Worm (Caenorhabditis elegans) whole organism, L4 larva: Measurements from ENCODE around the gene H25P19.1.

ENCODE experiments used
- F26F4.8 ChIP-seq: fragments of 200-800 bp; sonication (Bioruptor generic); conservative IDR thresholded peaks from 2 replicates; pipeline ENCODE4 v1.3.6; 2022; ENCODE audit warnings: missing genetic modification characterization, missing compliant biosample characterization
- F49E8.2 ChIP-seq: sonication (generic microtip); optimal IDR thresholded peaks from 2 replicates; lab custom pipeline; 2016; ENCODE audit warnings: missing compliant biosample characterization, mild to moderate bottlenecking, missing genetic modification characterization, borderline replicate concordance
- R02D3.7 ChIP-seq: fragments of 150-350 bp; sonication (generic microtip); optimal IDR thresholded peaks from 3 replicates; lab custom pipeline; 2014; ENCODE audit warnings: missing biosample characterization, missing genetic modification characterization
- T26A8.4 ChIP-seq: fragments of 200-800 bp; sonication (Bioruptor generic); IDR thresholded peaks from 2 replicates; pipeline ENCODE4 v1.3.6; 2022; ENCODE audit warnings: missing genetic modification characterization, missing compliant biosample characterization
- Y105C5A.15 ChIP-seq: fragments of 200-800 bp; sonication (Bioruptor generic); IDR thresholded peaks from 2 replicates; pipeline ENCODE4 v1.3.6; 2022; ENCODE audit warnings: missing genetic modification characterization, missing compliant biosample characterization
- Y48G9A.11 ChIP-seq: fragments of 200-800 bp; sonication (Bioruptor generic); IDR thresholded peaks from 2 replicates; pipeline ENCODE4 v1.3.6; 2022; ENCODE audit warnings: missing genetic modification reagents, missing genetic modification characterization, missing compliant biosample characterization
- Y5F2A.4 ChIP-seq: fragments of 200-800 bp; sonication (Bioruptor generic); optimal IDR thresholded peaks from 2 replicates; lab custom pipeline; 2018; ENCODE audit warnings: mild to moderate bottlenecking, missing genetic modification characterization, missing compliant biosample characterization
- Y75B8A.6 ChIP-seq: fragments of 200-800 bp; sonication (Bioruptor generic); IDR thresholded peaks from 2 replicates; pipeline ENCODE4 v1.3.6; 2022; ENCODE audit warnings: missing genetic modification reagents, missing genetic modification characterization, missing compliant biosample characterization
- ZK337.2 ChIP-seq: fragments of 200-800 bp; sonication (Bioruptor generic); IDR thresholded peaks from 2 replicates; pipeline ENCODE4 v1.3.6; 2022; ENCODE audit warnings: missing genetic modification reagents, missing genetic modification characterization, missing compliant biosample characterization
- aha-1 ChIP-seq: fragments of 150-350 bp; peaks from one replicate; lab custom pipeline; 2014; ENCODE audit warnings: missing biosample characterization, missing genetic modification characterization
- ama-1 ChIP-seq: fragments of 150-350 bp; optimal IDR thresholded peaks from 2 replicates; lab custom pipeline; 2014; ENCODE audit warnings: inconsistent platforms, mixed read lengths
- arid-1 ChIP-seq: fragments of 200-800 bp; sonication (Bioruptor generic); conservative IDR thresholded peaks from 2 replicates; pipeline ENCODE4 v1.3.6; 2022; ENCODE audit warnings: missing genetic modification reagents, missing genetic modification characterization, missing compliant biosample characterization
- attf-4 ChIP-seq: sonication (generic microtip); optimal IDR thresholded peaks from 3 replicates; lab custom pipeline; 2017; ENCODE audit warnings: missing biosample characterization, missing genetic modification characterization
- ceh-28 ChIP-seq: fragments of 150-350 bp; optimal IDR thresholded peaks from 2 replicates; lab custom pipeline; 2014; ENCODE audit warnings: missing biosample characterization, missing genetic modification reagents, missing genetic modification characterization
- ceh-44 ChIP-seq: fragments of 200-800 bp; sonication (Bioruptor generic); IDR thresholded peaks from 2 replicates; pipeline ENCODE4 v1.3.6; 2022; ENCODE audit warnings: missing genetic modification reagents, missing genetic modification characterization, missing compliant biosample characterization
- cey-2 ChIP-seq: sonication (generic microtip); optimal IDR thresholded peaks from 3 replicates; lab custom pipeline; 2017; ENCODE audit warnings: missing genetic modification characterization, mild to moderate bottlenecking, missing compliant biosample characterization, antibody characterized with exemption, borderline replicate concordance; ENCODE audit not compliant: insufficient read depth
- daf-19 ChIP-seq: fragments of 200-800 bp; sonication (Bioruptor generic); conservative IDR thresholded peaks from 2 replicates; pipeline ENCODE4 v1.3.6; 2022; ENCODE audit warnings: missing genetic modification characterization, missing compliant biosample characterization
- dmd-6 ChIP-seq: fragments of 200-800 bp; sonication (Bioruptor generic); IDR thresholded peaks from 2 replicates; pipeline ENCODE4 v1.3.6; 2022; ENCODE audit warnings: missing genetic modification reagents, missing genetic modification characterization, missing compliant biosample characterization
- dve-1 ChIP-seq: sonication (generic microtip); optimal IDR thresholded peaks from 2 replicates; lab custom pipeline; 2017; ENCODE audit warnings: antibody characterized with exemption, mild to moderate bottlenecking, missing genetic modification characterization, missing compliant biosample characterization; ENCODE audit not compliant: insufficient read depth
- egl-27 ChIP-seq: sonication (generic microtip); optimal IDR thresholded peaks from 3 replicates; lab custom pipeline; 2017; ENCODE audit warnings: missing biosample characterization, missing genetic modification reagents, missing genetic modification characterization
- egl-43 ChIP-seq: fragments of 200-800 bp; sonication (Bioruptor generic); IDR thresholded peaks from 2 replicates; pipeline ENCODE4 v1.3.6; 2022; ENCODE audit warnings: missing genetic modification reagents, missing genetic modification characterization, missing compliant biosample characterization
- gei-8 ChIP-seq: fragments of 200-800 bp; sonication (Bioruptor generic); optimal IDR thresholded peaks from 2 replicates; lab custom pipeline; 2018; ENCODE audit warnings: mild to moderate bottlenecking, missing genetic modification characterization, missing compliant biosample characterization
- hmg-1.1 ChIP-seq: fragments of 200-800 bp; sonication (Bioruptor generic); IDR thresholded peaks from 2 replicates; pipeline ENCODE4 v1.3.6; 2022; ENCODE audit warnings: missing genetic modification reagents, missing genetic modification characterization, missing compliant biosample characterization
- lim-7 ChIP-seq: fragments of 200-800 bp; sonication (Bioruptor generic); IDR thresholded peaks from 2 replicates; pipeline ENCODE4 v1.3.6; 2022; ENCODE audit warnings: missing genetic modification characterization, missing compliant biosample characterization
- lin-29 ChIP-seq: fragments of 200-800 bp; sonication (Bioruptor generic); IDR thresholded peaks from 2 replicates; pipeline ENCODE4 v1.3.6; 2022; ENCODE audit warnings: missing genetic modification reagents, missing genetic modification characterization, missing compliant biosample characterization
- lir-3 ChIP-seq: sonication (generic microtip); optimal IDR thresholded peaks from 2 replicates; lab custom pipeline; 2016; ENCODE audit warnings: mild to moderate bottlenecking, missing genetic modification characterization, missing compliant biosample characterization
- madf-5 ChIP-seq, 2 experiments: fragments of 200-800 bp; sonication (Bioruptor generic); IDR thresholded peaks; 2 replicates each; pipeline ENCODE4 v1.3.6; 2022; ENCODE audit warnings: missing compliant biosample characterization in 2 of 2, missing genetic modification characterization in 2 of 2
- madf-9 ChIP-seq: fragments of 200-800 bp; sonication (Bioruptor generic); conservative IDR thresholded peaks from 2 replicates; pipeline ENCODE4 v1.3.6; 2022; ENCODE audit warnings: missing genetic modification reagents, missing genetic modification characterization, missing compliant biosample characterization
- mep-1 ChIP-seq: fragments of 150-350 bp; sonication (generic microtip); optimal IDR thresholded peaks from 3 replicates; lab custom pipeline; 2014; ENCODE audit warnings: missing biosample characterization, missing genetic modification characterization
- mxl-2 ChIP-seq: fragments of 200-800 bp; sonication (Bioruptor generic); conservative IDR thresholded peaks from 2 replicates; pipeline ENCODE4 v1.3.6; 2022; ENCODE audit warnings: missing genetic modification reagents, missing genetic modification characterization, missing compliant biosample characterization
- mxl-3 ChIP-seq: fragments of 200-800 bp; sonication (Bioruptor generic); optimal IDR thresholded peaks from 2 replicates; lab custom pipeline; 2018; ENCODE audit warnings: mild to moderate bottlenecking, missing genetic modification characterization, missing compliant biosample characterization
- nhr-10 ChIP-seq: fragments of 150-350 bp; optimal IDR thresholded peaks from 2 replicates; lab custom pipeline; 2014; ENCODE audit warnings: missing biosample characterization, missing genetic modification characterization
- nhr-11 ChIP-seq: fragments of 150-350 bp; optimal IDR thresholded peaks from 2 replicates; lab custom pipeline; 2014; ENCODE audit warnings: missing biosample characterization, missing genetic modification characterization
- nhr-111 ChIP-seq: fragments of 200-800 bp; sonication (Bioruptor generic); optimal IDR thresholded peaks from 2 replicates; lab custom pipeline; 2018; ENCODE audit warnings: mild to moderate bottlenecking, missing genetic modification characterization, missing compliant biosample characterization
- nhr-237 ChIP-seq: sonication (generic microtip); optimal IDR thresholded peaks from 2 replicates; lab custom pipeline; 2017; ENCODE audit warnings: missing biosample characterization, missing genetic modification characterization
- nhr-28 ChIP-seq: fragments of 150-350 bp; optimal IDR thresholded peaks from 2 replicates; lab custom pipeline; 2014; ENCODE audit warnings: missing biosample characterization, missing genetic modification characterization
- nhr-48 ChIP-seq: sonication (generic microtip); optimal IDR thresholded peaks from 2 replicates; lab custom pipeline; 2016; ENCODE audit warnings: mild to moderate bottlenecking, missing genetic modification characterization, missing compliant biosample characterization
- nhr-76 ChIP-seq: fragments of 150-350 bp; optimal IDR thresholded peaks from 2 replicates; lab custom pipeline; 2014; ENCODE audit warnings: missing biosample characterization, missing genetic modification characterization
- nhr-77 ChIP-seq: fragments of 150-350 bp; optimal IDR thresholded peaks from 2 replicates; lab custom pipeline; 2014; ENCODE audit warnings: missing biosample characterization, missing genetic modification characterization
- pha-4 ChIP-seq, 2 experiments: fragments of 150-350 bp in 1 of 2; fragments of 200-800 bp in 1 of 2; sonication (Bioruptor generic) in 1 of 2; IDR thresholded peaks in 1 of 2; optimal IDR thresholded peaks in 1 of 2; 2 replicates each; pipeline versions ENCODE4 v1.3.6 to Lab custom; 2014 to 2022; ENCODE audit warnings: missing genetic modification characterization in 2 of 2, missing genetic modification reagents in 2 of 2, missing biosample characterization in 1 of 2, missing compliant biosample characterization in 1 of 2
- rbr-2 ChIP-seq: sonication (generic microtip); optimal IDR thresholded peaks from 2 replicates; lab custom pipeline; 2016; ENCODE audit warnings: missing genotype, missing genetic modification characterization, missing compliant biosample characterization
- snpc-1.2 ChIP-seq: fragments of 200-800 bp; sonication (Bioruptor generic); IDR thresholded peaks from 2 replicates; pipeline ENCODE4 v1.3.6; 2022; ENCODE audit warnings: missing genetic modification reagents, missing genetic modification characterization, missing compliant biosample characterization
- snpc-4 ChIP-seq: fragments of 150-350 bp; optimal IDR thresholded peaks from 2 replicates; lab custom pipeline; 2014; ENCODE audit warnings: missing biosample characterization, missing genetic modification characterization
- spr-3 ChIP-seq: fragments of 200-800 bp; sonication (Bioruptor generic); optimal IDR thresholded peaks from 2 replicates; lab custom pipeline; 2018; ENCODE audit warnings: mild to moderate bottlenecking, missing genetic modification characterization, missing compliant biosample characterization
- tag-97 ChIP-seq: fragments of 200-800 bp; sonication (Bioruptor generic); IDR thresholded peaks from 2 replicates; pipeline ENCODE4 v1.3.6; 2022; ENCODE audit warnings: missing genetic modification characterization, missing compliant biosample characterization
- unc-130 ChIP-seq: sonication (generic microtip); optimal IDR thresholded peaks from 2 replicates; lab custom pipeline; 2016; ENCODE audit warnings: missing genetic modification reagents, missing genetic modification characterization, missing compliant biosample characterization
- unc-39 ChIP-seq: sonication (generic microtip); optimal IDR thresholded peaks from 2 replicates; lab custom pipeline; 2017; ENCODE audit warnings: missing biosample characterization, missing genetic modification characterization
- unc-62 ChIP-seq, 3 experiments: fragments of 150-350 bp in 1 of 3; sonication (generic microtip); optimal IDR thresholded peaks in 2 of 3; peaks in 1 of 3; 1 replicate in 1 of 3; 2 replicates in 2 of 3; lab custom pipeline; 2014 to 2017; ENCODE audit warnings: missing biosample characterization in 3 of 3, missing genetic modification characterization in 3 of 3, missing genetic modification reagents in 3 of 3, missing genotype in 1 of 3
- vab-7 ChIP-seq: fragments of 200-800 bp; sonication (Bioruptor generic); IDR thresholded peaks from 2 replicates; pipeline ENCODE4 v1.3.6; 2022; ENCODE audit warnings: missing genetic modification reagents, missing genetic modification characterization, missing compliant biosample characterization
- zfp-2 ChIP-seq: sonication (generic microtip); optimal IDR thresholded peaks from 2 replicates; lab custom pipeline; 2016; ENCODE audit warnings: mild to moderate bottlenecking, missing genetic modification characterization, missing compliant biosample characterization
- zip-2 ChIP-seq: fragments of 150-350 bp; optimal IDR thresholded peaks from 2 replicates; lab custom pipeline; 2014; ENCODE audit warnings: missing biosample characterization, missing genetic modification characterization

H25P19.1 gene

DNA sequence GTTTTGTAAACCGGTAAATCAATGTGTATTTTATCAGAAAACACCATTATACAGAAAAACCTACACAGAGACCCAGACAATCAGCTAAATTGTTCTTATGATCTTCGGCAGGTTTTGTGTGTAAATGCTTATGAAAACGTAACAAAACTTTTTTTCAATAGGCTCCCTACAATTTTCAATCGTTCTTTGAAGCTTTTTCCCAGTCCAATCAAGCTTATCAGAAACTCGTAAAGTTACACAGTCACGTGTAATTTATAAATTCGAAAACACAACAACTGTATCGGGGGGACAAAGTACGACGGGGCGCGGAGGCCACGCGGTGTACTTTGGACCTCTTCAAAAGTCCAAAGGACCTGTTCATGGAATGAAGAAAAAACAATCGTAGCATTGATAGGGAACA is 42.7 kb downstream of the H25P19.1 start (continued):
- TF ChIP-seq unc-39 (no peak), spr-3 (GFP tag; lab: Kevin White, UChicago) (no peak), egl-43 (no peak), lir-3 (tag; lab: Kevin White, UChicago) (no peak), hmg-1.1 (GFP tag; lab: Robert Waterston, UW) (no peak), R02D3.7 (tag; lab: Kevin White, UChicago) (no peak), pha-4 (GFP tag; IDR thresholded peaks at IDR 0.05; lab: Robert Waterston, UW) (0 out of 2 replicates have a peak, but pooled peaks have one; percentile 11), pha-4 (tag; optimal IDR thresholded peaks at IDR 0.05; lab: Kevin White, UChicago) (no peak), ceh-44 (GFP tag; lab: Robert Waterston, UW) (no peak), arid-1 (GFP tag; lab: Robert Waterston, UW) (no peak), ZK337.2 (GFP tag; lab: Robert Waterston, UW) (no peak), dve-1 (peak; percentile 89), gei-8 (GFP tag; lab: Kevin White, UChicago) (peak; percentile 2), nhr-48 (tag; lab: Kevin White, UChicago) (peak; percentile 79), daf-19 (GFP tag; lab: Robert Waterston, UW) (no peak), Y105C5A.15 (0 out of 2 replicates have a peak, but pooled peaks have one; percentile 49), snpc-4 (tag; lab: Kevin White, UChicago) (no peak), F26F4.8 (GFP tag; lab: Robert Waterston, UW) (no peak), T26A8.4 (GFP tag; lab: Robert Waterston, UW) (peak; percentile 78), Y5F2A.4 (no peak), nhr-10 (tag; lab: Kevin White, UChicago) (peak; percentile 61), Y75B8A.6 (no peak), zfp-2 (tag; lab: Kevin White, UChicago) (no peak), F49E8.2 (no peak), aha-1 (tag; lab: Kevin White, UChicago) (peak; percentile 47), nhr-11 (no peak), ama-1 (peak; percentile 64), unc-130 (GFP tag; lab: Kevin White, UChicago) (no peak), attf-4 (no peak), nhr-111 (GFP tag; lab: Kevin White, UChicago) (no peak), mep-1 (peak; percentile 78), nhr-28 (tag; lab: Kevin White, UChicago) (peak; percentile 19), madf-5 (GFP tag; IDR thresholded peaks at IDR 0.05; lab: Robert Waterston, UW) (no peak), mxl-2 (GFP tag; lab: Robert Waterston, UW) (no peak), unc-62 (GFP tag; optimal IDR thresholded peaks at IDR 0.05 in 1 of 2; lab: Kevin White, UChicago) (peak in 1 of 2 experiments; percentile 60), unc-62 (tag; optimal IDR thresholded peaks at IDR 0.05; lab: Kevin White, UChicago) (no peak), cey-2 (tag; lab: Kevin White, UChicago) (peak; percentile 38), vab-7 (GFP tag; lab: Robert Waterston, UW) (no peak), mxl-3 (peak; percentile 72), lin-29 (GFP tag; lab: Robert Waterston, UW) (no peak), dmd-6 (GFP tag; lab: Robert Waterston, UW) (peak; percentile 66), madf-9 (GFP tag; lab: Robert Waterston, UW) (no peak), tag-97 (no peak), rbr-2 (tag; lab: Kevin White, UChicago) (peak; percentile 13), Y48G9A.11 (no peak), snpc-1.2 (GFP tag; lab: Robert Waterston, UW) (no peak), nhr-76 (tag; lab: Kevin White, UChicago) (no peak), zip-2 (no peak), ceh-28 (tag; lab: Kevin White, UChicago) (no peak), egl-27 (tag; lab: Kevin White, UChicago) (no peak), nhr-77 (tag; lab: Kevin White, UChicago) (peak; percentile 60), nhr-237 (tag; lab: Kevin White, UChicago) (no peak), lim-7 (GFP tag; lab: Robert Waterston, UW) (0 out of 2 replicates have a peak, but pooled peaks have one; percentile 29)
